Worm (Caenorhabditis elegans) whole organism, late embryonic: ENCODE measurements around the gene C16D2.3.

Experiments used
- C08G9.2 ChIP-seq: sonication (generic microtip); optimal IDR thresholded peaks from 2 replicates; lab custom pipeline; 2016; ENCODE audit warnings: mild to moderate bottlenecking, missing genetic modification characterization, moderate library complexity, missing compliant biosample characterization
- C38D4.7 ChIP-seq: fragments of 200-800 bp; sonication (Bioruptor generic); optimal IDR thresholded peaks from 2 replicates; lab custom pipeline; 2018; ENCODE audit warnings: mild to moderate bottlenecking, missing genetic modification characterization, moderate library complexity, missing compliant biosample characterization
- K02D7.2 ChIP-seq: sonication (generic microtip); optimal IDR thresholded peaks from 2 replicates; lab custom pipeline; 2017; ENCODE audit warnings: mild to moderate bottlenecking, missing genetic modification characterization, missing compliant biosample characterization
- T23F11.4 ChIP-seq: fragments of 200-800 bp; sonication (Bioruptor generic); optimal IDR thresholded peaks from 2 replicates; lab custom pipeline; 2018; ENCODE audit warnings: mild to moderate bottlenecking, missing genetic modification characterization, missing compliant biosample characterization
- Y22D7AL.16 ChIP-seq: sonication (generic microtip); optimal IDR thresholded peaks from 2 replicates; lab custom pipeline; 2016; ENCODE audit warnings: missing genetic modification characterization, missing compliant biosample characterization
- ahr-1 ChIP-seq: sonication (generic microtip); optimal IDR thresholded peaks from 2 replicates; lab custom pipeline; 2016; ENCODE audit warnings: missing genetic modification characterization, missing compliant biosample characterization
- ama-1 ChIP-seq: fragments of 150-350 bp; optimal IDR thresholded peaks from 2 replicates; lab custom pipeline; 2014
- ceh-2 ChIP-seq: sonication (generic microtip); optimal IDR thresholded peaks from 2 replicates; lab custom pipeline; 2016; ENCODE audit warnings: missing genotype, missing genetic modification characterization, missing compliant biosample characterization
- ceh-22 ChIP-seq: sonication (generic microtip); optimal IDR thresholded peaks from 2 replicates; lab custom pipeline; 2017; ENCODE audit warnings: missing biosample characterization, missing genetic modification characterization
- ceh-24 ChIP-seq: sonication (generic microtip); optimal IDR thresholded peaks from 2 replicates; lab custom pipeline; 2016; ENCODE audit warnings: mild to moderate bottlenecking, missing genetic modification characterization, missing compliant biosample characterization
- ceh-31 ChIP-seq: sonication (generic microtip); optimal IDR thresholded peaks from 2 replicates; lab custom pipeline; 2016; ENCODE audit warnings: missing genetic modification characterization, missing compliant biosample characterization
- ceh-48 ChIP-seq: sonication (generic microtip); optimal IDR thresholded peaks from 2 replicates; lab custom pipeline; 2016; ENCODE audit warnings: missing genetic modification characterization, inconsistent platforms, missing compliant biosample characterization
- ceh-6 ChIP-seq: fragments of 200-800 bp; sonication (Bioruptor generic); optimal IDR thresholded peaks from 2 replicates; lab custom pipeline; 2018; ENCODE audit warnings: mild to moderate bottlenecking, missing genetic modification characterization, missing compliant biosample characterization
- ceh-9 ChIP-seq: sonication (generic microtip); optimal IDR thresholded peaks from 2 replicates; lab custom pipeline; 2016; ENCODE audit warnings: mild to moderate bottlenecking, missing genetic modification characterization, inconsistent platforms, missing compliant biosample characterization
- che-1 ChIP-seq: sonication (generic microtip); optimal IDR thresholded peaks from 2 replicates; lab custom pipeline; 2016; ENCODE audit warnings: mild to moderate bottlenecking, missing genetic modification characterization, missing compliant biosample characterization
- dmd-4 ChIP-seq: sonication (generic microtip); optimal IDR thresholded peaks from 2 replicates; lab custom pipeline; 2016; ENCODE audit warnings: borderline replicate concordance, missing genetic modification characterization, missing compliant biosample characterization
- dve-1 ChIP-seq: sonication (generic microtip); optimal IDR thresholded peaks from 2 replicates; lab custom pipeline; 2017; ENCODE audit warnings: antibody characterized with exemption, mild to moderate bottlenecking, missing genetic modification characterization, missing compliant biosample characterization
- elt-2 ChIP-seq: sonication (generic microtip); optimal IDR thresholded peaks from 2 replicates; lab custom pipeline; 2016; ENCODE audit warnings: missing genetic modification reagents, missing genetic modification characterization, missing compliant biosample characterization
- elt-4 ChIP-seq: sonication (generic microtip); optimal IDR thresholded peaks from 2 replicates; lab custom pipeline; 2016; ENCODE audit warnings: missing genetic modification characterization, missing compliant biosample characterization
- ets-4 ChIP-seq: sonication (generic microtip); optimal IDR thresholded peaks from 2 replicates; lab custom pipeline; 2016; ENCODE audit warnings: missing genetic modification characterization, missing compliant biosample characterization
- eyg-1 ChIP-seq: sonication (generic microtip); optimal IDR thresholded peaks from 2 replicates; lab custom pipeline; 2016; ENCODE audit warnings: missing genotype, missing genetic modification characterization, missing compliant biosample characterization
- fax-1 ChIP-seq: sonication (generic microtip); optimal IDR thresholded peaks from 2 replicates; lab custom pipeline; 2016; ENCODE audit warnings: missing genotype, missing genetic modification characterization, missing compliant biosample characterization
- fkh-10 ChIP-seq: fragments of 150-350 bp; optimal IDR thresholded peaks from 2 replicates; lab custom pipeline; 2014; ENCODE audit warnings: missing biosample characterization, missing genetic modification reagents, missing genetic modification characterization
- fkh-6 ChIP-seq: sonication (generic microtip); optimal IDR thresholded peaks from 2 replicates; lab custom pipeline; 2016; ENCODE audit warnings: missing genetic modification characterization, missing compliant biosample characterization
- gmeb-2 ChIP-seq: sonication (generic microtip); optimal IDR thresholded peaks from 2 replicates; lab custom pipeline; 2016; ENCODE audit warnings: missing genetic modification characterization, inconsistent platforms, missing compliant biosample characterization
- hlh-13 ChIP-seq: fragments of 200-800 bp; sonication (Bioruptor generic); optimal IDR thresholded peaks from 2 replicates; lab custom pipeline; 2018; ENCODE audit warnings: mild to moderate bottlenecking, missing genetic modification characterization, missing compliant biosample characterization
- hlh-15 ChIP-seq: sonication (generic microtip); optimal IDR thresholded peaks from 2 replicates; lab custom pipeline; 2016; ENCODE audit warnings: missing genetic modification characterization, missing compliant biosample characterization
- hlh-30 ChIP-seq: sonication (generic microtip); optimal IDR thresholded peaks from 2 replicates; lab custom pipeline; 2017; ENCODE audit warnings: antibody characterized with exemption, missing genetic modification characterization, missing compliant biosample characterization; ENCODE audit not compliant: insufficient read depth
- hlh-6 ChIP-seq: sonication (generic microtip); optimal IDR thresholded peaks from 2 replicates; lab custom pipeline; 2016; ENCODE audit warnings: missing genotype, missing genetic modification characterization, missing compliant biosample characterization
- hlh-8 ChIP-seq: sonication (generic microtip); optimal IDR thresholded peaks from 2 replicates; lab custom pipeline; 2016; ENCODE audit warnings: missing genotype, missing genetic modification characterization, missing compliant biosample characterization
- lim-6 ChIP-seq: sonication (generic microtip); optimal IDR thresholded peaks from 2 replicates; lab custom pipeline; 2016; ENCODE audit warnings: missing genetic modification characterization, missing compliant biosample characterization
- madf-2 ChIP-seq: sonication (generic microtip); optimal IDR thresholded peaks from 2 replicates; lab custom pipeline; 2017; ENCODE audit warnings: missing genetic modification characterization, missing compliant biosample characterization
- nfya-1 ChIP-seq: sonication (generic microtip); optimal IDR thresholded peaks from 2 replicates; lab custom pipeline; 2017; ENCODE audit warnings: missing genetic modification characterization, mild to moderate bottlenecking, missing compliant biosample characterization, antibody characterized with exemption, moderate library complexity
- nhr-11 ChIP-seq: fragments of 150-350 bp; optimal IDR thresholded peaks from 2 replicates; lab custom pipeline; 2014; ENCODE audit warnings: missing biosample characterization, missing genetic modification characterization
- nhr-232 ChIP-seq: sonication (generic microtip); optimal IDR thresholded peaks from 2 replicates; lab custom pipeline; 2016; ENCODE audit warnings: missing genetic modification characterization, missing compliant biosample characterization
- npax-4 ChIP-seq: sonication (generic microtip); optimal IDR thresholded peaks from 2 replicates; lab custom pipeline; 2016; ENCODE audit warnings: missing genetic modification characterization, missing compliant biosample characterization
- odd-2 ChIP-seq: sonication (generic microtip); optimal IDR thresholded peaks from 2 replicates; lab custom pipeline; 2017; ENCODE audit warnings: antibody characterized with exemption, mild to moderate bottlenecking, missing genetic modification characterization, missing compliant biosample characterization
- pax-1 ChIP-seq: fragments of 150-350 bp; optimal IDR thresholded peaks from 2 replicates; lab custom pipeline; 2014; ENCODE audit warnings: missing biosample characterization, missing genetic modification characterization
- pha-2 ChIP-seq: sonication (generic microtip); optimal IDR thresholded peaks from 2 replicates; lab custom pipeline; 2017; ENCODE audit warnings: mild to moderate bottlenecking, missing genetic modification characterization, missing compliant biosample characterization
- pha-4 ChIP-seq: fragments of 150-350 bp; optimal IDR thresholded peaks from 2 replicates; lab custom pipeline; 2018; ENCODE audit warnings: missing biosample characterization, missing genetic modification reagents, missing genetic modification characterization
- pqm-1 ChIP-seq: sonication (generic microtip); optimal IDR thresholded peaks from 2 replicates; lab custom pipeline; 2016; ENCODE audit warnings: missing genetic modification characterization, missing compliant biosample characterization
- pros-1 ChIP-seq: fragments of 150-350 bp; optimal IDR thresholded peaks from 2 replicates; lab custom pipeline; 2014; ENCODE audit warnings: missing biosample characterization, missing genetic modification reagents, missing genetic modification characterization
- ref-2 ChIP-seq: sonication (generic microtip); optimal IDR thresholded peaks from 2 replicates; lab custom pipeline; 2016; ENCODE audit warnings: missing genetic modification characterization, missing compliant biosample characterization
- rnt-1 ChIP-seq: sonication (generic microtip); optimal IDR thresholded peaks from 2 replicates; lab custom pipeline; 2016; ENCODE audit warnings: missing genetic modification characterization, missing compliant biosample characterization
- sdc-2 ChIP-seq: sonication (generic microtip); optimal IDR thresholded peaks from 2 replicates; lab custom pipeline; 2016; ENCODE audit warnings: missing genotype, missing genetic modification characterization, missing compliant biosample characterization
- sox-4 ChIP-seq: sonication (generic microtip); optimal IDR thresholded peaks from 2 replicates; lab custom pipeline; 2017; ENCODE audit warnings: mild to moderate bottlenecking, missing genetic modification characterization, inconsistent platforms, missing compliant biosample characterization
- tbx-2 ChIP-seq: sonication (generic microtip); optimal IDR thresholded peaks from 2 replicates; lab custom pipeline; 2016; ENCODE audit warnings: missing genetic modification characterization, missing compliant biosample characterization
- ttx-3 ChIP-seq: sonication (generic microtip); optimal IDR thresholded peaks from 2 replicates; lab custom pipeline; 2016; ENCODE audit warnings: missing genetic modification reagents, missing genetic modification characterization, missing compliant biosample characterization
- unc-55 ChIP-seq: sonication (generic microtip); optimal IDR thresholded peaks from 2 replicates; lab custom pipeline; 2017; ENCODE audit warnings: missing biosample characterization, missing genetic modification reagents, missing genetic modification characterization
- unc-86 ChIP-seq: sonication (generic microtip); optimal IDR thresholded peaks from 2 replicates; lab custom pipeline; 2016; ENCODE audit warnings: missing genetic modification characterization, missing compliant biosample characterization
- zip-5 ChIP-seq: sonication (generic microtip); optimal IDR thresholded peaks from 2 replicates; lab custom pipeline; 2016; ENCODE audit warnings: missing genetic modification characterization, missing compliant biosample characterization

C16D2.3 gene

ce11 chrII:9111471-9112016 lies 26.4 kb upstream of the C16D2.3 start:
- no peak for TF ChIP-seq dmd-4 (tag; lab: Kevin White, UChicago)
- TF ChIP-seq fkh-10 (GFP tag; lab: Kevin White, UChicago), result no peak
- TF ChIP-seq ahr-1 (tag; lab: Kevin White, UChicago), result no peak
- no peak for TF ChIP-seq elt-4 (tag; lab: Kevin White, UChicago)
- no peak for TF ChIP-seq rnt-1 (tag; lab: Kevin White, UChicago)
- TF ChIP-seq hlh-8 (tag; lab: Kevin White, UChicago), result no peak

ce11 chrII:9112851-9113250 lies 25.1 kb upstream of the C16D2.3 start, which contains the start of gene jun-1:
Gene jun-1, plus strand, starts transcription at chrII:9113157.
- TF ChIP-seq elt-4 (tag; lab: Kevin White, UChicago), result no peak
- TF ChIP-seq hlh-30 (tag; lab: Kevin White, UChicago), result peak; percentile 61
- no peak for TF ChIP-seq ttx-3 (tag; lab: Kevin White, UChicago)
- TF ChIP-seq ama-1 (lab: Kevin White, UChicago), result no peak
- no peak for TF ChIP-seq che-1
- no peak for TF ChIP-seq C38D4.7
- no peak for TF ChIP-seq ceh-48
- TF ChIP-seq ceh-24 (tag; lab: Kevin White, UChicago), result no peak
- TF ChIP-seq pha-4 (tag; lab: Kevin White, UChicago), result no peak
- no peak for TF ChIP-seq fax-1 (tag; lab: Kevin White, UChicago)
- TF ChIP-seq nfya-1 (tag; lab: Kevin White, UChicago), result peak; percentile 75
- no peak for TF ChIP-seq nhr-11 (tag; lab: Kevin White, UChicago)
- peak; percentile 18 for TF ChIP-seq madf-2 (tag; lab: Kevin White, UChicago)
- TF ChIP-seq pax-1 (tag; lab: Kevin White, UChicago), result no peak
- TF ChIP-seq nhr-232 (tag; lab: Kevin White, UChicago), result no peak
- TF ChIP-seq odd-2 (tag; lab: Kevin White, UChicago), result no peak
- no peak for TF ChIP-seq ceh-22 (tag; lab: Kevin White, UChicago)
- TF ChIP-seq unc-55 (GFP tag; lab: Kevin White, UChicago), result peak; percentile 64
- TF ChIP-seq eyg-1 (tag; lab: Kevin White, UChicago), result no peak
- TF ChIP-seq hlh-15 (tag; lab: Kevin White, UChicago), result no peak
- peak; percentile 55 for TF ChIP-seq rnt-1 (tag; lab: Kevin White, UChicago)
- TF ChIP-seq pqm-1 (tag; lab: Kevin White, UChicago), result no peak
- TF ChIP-seq ceh-9 (tag; lab: Kevin White, UChicago), result no peak
- no peak for TF ChIP-seq npax-4 (tag; lab: Kevin White, UChicago)
- TF ChIP-seq pha-2 (tag; lab: Kevin White, UChicago), result no peak
- TF ChIP-seq unc-86, result no peak
- no peak for TF ChIP-seq ceh-6 (GFP tag; lab: Kevin White, UChicago)
- TF ChIP-seq pros-1 (tag; lab: Kevin White, UChicago), result peak; percentile 44
- no peak for TF ChIP-seq fkh-6
- no peak for TF ChIP-seq hlh-13 (GFP tag; lab: Kevin White, UChicago)
- TF ChIP-seq zip-5, result no peak
- TF ChIP-seq K02D7.2 (tag; lab: Kevin White, UChicago), result no peak
- no peak for TF ChIP-seq fkh-10 (GFP tag; lab: Kevin White, UChicago)
- peak; percentile 65 for TF ChIP-seq ets-4 (tag; lab: Kevin White, UChicago)
- no peak for TF ChIP-seq sdc-2
- TF ChIP-seq hlh-6, result no peak
- TF ChIP-seq C08G9.2 (tag; lab: Kevin White, UChicago), result no peak
- TF ChIP-seq lim-6 (tag; lab: Kevin White, UChicago), result no peak
- TF ChIP-seq dve-1 (tag; lab: Kevin White, UChicago), result peak; percentile 72
- TF ChIP-seq gmeb-2 (tag; lab: Kevin White, UChicago), result no peak
- no peak for TF ChIP-seq Y22D7AL.16 (tag; lab: Kevin White, UChicago)
- no peak for TF ChIP-seq elt-2 (tag; lab: Kevin White, UChicago)
- no peak for TF ChIP-seq T23F11.4 (GFP tag; lab: Kevin White, UChicago)
- no peak for TF ChIP-seq ceh-2
- TF ChIP-seq sox-4, result no peak
- TF ChIP-seq tbx-2 (tag; lab: Kevin White, UChicago), result peak; percentile 58
- TF ChIP-seq dmd-4 (tag; lab: Kevin White, UChicago), result no peak
- peak; percentile 9 for TF ChIP-seq ref-2
- peak; percentile 71 for TF ChIP-seq ceh-31 (tag; lab: Kevin White, UChicago)
